Fruit fly (Drosophila melanogaster) whole organism, prepupa: ENCODE measurements around the gene Pgant5.

ENCODE experiments used
- CG10631 ChIP-seq: fragments of 200-800 bp; sonication (Bioruptor generic); optimal IDR thresholded peaks from 2 replicates; lab custom pipeline; 2016; ENCODE audit warnings: missing biosample characterization, missing genetic modification characterization
- CG10669 ChIP-seq: fragments of 200-800 bp; sonication (Bioruptor generic); optimal IDR thresholded peaks from 3 replicates; lab custom pipeline; 2018; ENCODE audit warnings: missing biosample characterization, mild to moderate bottlenecking, missing genetic modification characterization, moderate library complexity
- CG11294 ChIP-seq: fragments of 200-800 bp; sonication (Bioruptor generic); IDR thresholded peaks from 2 replicates; pipeline ENCODE4 v1.3.6; 2022; ENCODE audit warnings: missing biosample characterization, missing genetic modification characterization
- CG11762 ChIP-seq: fragments of 200-800 bp; sonication (Bioruptor generic); optimal IDR thresholded peaks from 3 replicates; lab custom pipeline; 2016; ENCODE audit warnings: missing biosample characterization, missing genetic modification characterization; ENCODE audit not compliant: insufficient read depth
- CG15336 ChIP-seq: fragments of 200-800 bp; sonication (Bioruptor generic); IDR thresholded peaks from 2 replicates; pipeline ENCODE4 v1.3.6; 2022; ENCODE audit warnings: missing biosample characterization, missing genetic modification characterization
- CG1621 ChIP-seq: fragments of 200-800 bp; sonication (Bioruptor generic); optimal IDR thresholded peaks from 3 replicates; lab custom pipeline; 2018; ENCODE audit warnings: missing biosample characterization, mild to moderate bottlenecking, missing genetic modification characterization
- CG3032 ChIP-seq: fragments of 200-800 bp; optimal IDR thresholded peaks from 2 replicates; lab custom pipeline; 2019; ENCODE audit warnings: missing biosample characterization, mild to moderate bottlenecking, missing genetic modification characterization, moderate library complexity
- CG31627 ChIP-seq: fragments of 200-800 bp; sonication (Bioruptor generic); optimal IDR thresholded peaks from 3 replicates; lab custom pipeline; 2016; ENCODE audit warnings: missing biosample characterization, missing genetic modification characterization
- CG32006 ChIP-seq: fragments of 200-800 bp; sonication (Bioruptor generic); optimal IDR thresholded peaks from 3 replicates; lab custom pipeline; 2017; ENCODE audit warnings: missing biosample characterization, mild to moderate bottlenecking, missing genetic modification characterization
- CG3919 ChIP-seq: fragments of 200-800 bp; sonication (Bioruptor generic); optimal IDR thresholded peaks from 3 replicates; lab custom pipeline; 2016; ENCODE audit warnings: missing biosample characterization, missing genetic modification characterization
- CG4318 ChIP-seq: fragments of 200-800 bp; sonication (Bioruptor generic); optimal IDR thresholded peaks from 3 replicates; lab custom pipeline; 2017; ENCODE audit warnings: missing biosample characterization, mild to moderate bottlenecking, missing genetic modification characterization
- CG6163 ChIP-seq: fragments of 200-800 bp; sonication (Bioruptor generic); IDR thresholded peaks from 3 replicates; pipeline ENCODE4 v1.3.6; 2022; ENCODE audit warnings: missing biosample characterization, missing genetic modification characterization
- CG6276 ChIP-seq: fragments of 200-800 bp; sonication (Bioruptor generic); optimal IDR thresholded peaks from 2 replicates; lab custom pipeline; 2017; ENCODE audit warnings: missing biosample characterization, mild to moderate bottlenecking, missing genetic modification characterization
- CG6808 ChIP-seq: fragments of 200-800 bp; sonication (Bioruptor generic); optimal IDR thresholded peaks from 3 replicates; lab custom pipeline; 2017; ENCODE audit warnings: missing biosample characterization, missing genetic modification characterization, mild to moderate bottlenecking, moderate library complexity, missing genetic modification reagents
- CG8119 ChIP-seq: fragments of 200-800 bp; sonication (Bioruptor generic); IDR thresholded peaks from 3 replicates; pipeline ENCODE4 v1.3.6; 2022; ENCODE audit warnings: missing biosample characterization, missing genetic modification characterization
- CG8319 ChIP-seq: fragments of 200-800 bp; sonication (Bioruptor generic); optimal IDR thresholded peaks from 3 replicates; lab custom pipeline; 2016; ENCODE audit warnings: missing biosample characterization, missing genetic modification characterization
- CG8632 ChIP-seq: fragments of 200-800 bp; sonication (Bioruptor generic); optimal IDR thresholded peaks from 3 replicates; lab custom pipeline; 2016; ENCODE audit warnings: missing biosample characterization, missing genetic modification characterization
- Eip75B ChIP-seq: fragments of 200-800 bp; sonication (Bioruptor generic); optimal IDR thresholded peaks from 3 replicates; lab custom pipeline; 2016; ENCODE audit warnings: missing biosample characterization, missing genetic modification characterization
- Eip78C ChIP-seq: fragments of 200-800 bp; sonication (Bioruptor generic); peaks from one replicate; lab custom pipeline; 2016; ENCODE audit warnings: missing biosample characterization, missing genetic modification characterization
- Eip93F ChIP-seq: fragments of 200-800 bp; sonication (Bioruptor generic); optimal IDR thresholded peaks from 2 replicates; lab custom pipeline; 2016; ENCODE audit warnings: missing biosample characterization, mild to moderate bottlenecking, missing genetic modification characterization
- Gug ChIP-seq: fragments of 200-800 bp; sonication (Bioruptor generic); IDR thresholded peaks from 2 replicates; pipeline ENCODE4 v1.3.6; 2022; ENCODE audit warnings: missing biosample characterization, missing genetic modification characterization
- Met ChIP-seq: fragments of 200-800 bp; sonication (Bioruptor generic); optimal IDR thresholded peaks from 3 replicates; lab custom pipeline; 2016; ENCODE audit warnings: missing biosample characterization, missing genetic modification characterization
- OdsH ChIP-seq: fragments of 200-800 bp; sonication (Bioruptor generic); optimal IDR thresholded peaks from 3 replicates; lab custom pipeline; 2016; ENCODE audit warnings: missing biosample characterization, missing genetic modification characterization
- Smox ChIP-seq: fragments of 200-800 bp; sonication (Bioruptor generic); optimal IDR thresholded peaks from 3 replicates; lab custom pipeline; 2016; ENCODE audit warnings: missing biosample characterization, missing genetic modification characterization
- Sox14 ChIP-seq: fragments of 200-800 bp; sonication (Bioruptor generic); optimal IDR thresholded peaks from 3 replicates; lab custom pipeline; 2016; ENCODE audit warnings: missing biosample characterization, missing genetic modification characterization
- achi ChIP-seq: fragments of 200-800 bp; sonication (Bioruptor generic); optimal IDR thresholded peaks from 3 replicates; lab custom pipeline; 2016; ENCODE audit warnings: missing biosample characterization, missing genetic modification characterization
- cyc ChIP-seq: fragments of 200-800 bp; sonication (Bioruptor generic); optimal IDR thresholded peaks from 3 replicates; lab custom pipeline; 2016; ENCODE audit warnings: missing biosample characterization, missing genetic modification characterization
- dac ChIP-seq: fragments of 200-800 bp; sonication (Bioruptor generic); optimal IDR thresholded peaks from 2 replicates; lab custom pipeline; 2017; ENCODE audit warnings: missing biosample characterization, mild to moderate bottlenecking, missing genetic modification characterization
- eg ChIP-seq: fragments of 200-800 bp; sonication (Bioruptor generic); IDR thresholded peaks from 3 replicates; pipeline ENCODE4 v1.3.6; 2022; ENCODE audit warnings: missing biosample characterization, missing genetic modification characterization
- esn ChIP-seq: fragments of 200-800 bp; sonication (Bioruptor generic); optimal IDR thresholded peaks from 2 replicates; lab custom pipeline; 2016; ENCODE audit warnings: missing biosample characterization, mild to moderate bottlenecking, missing genetic modification characterization, moderate library complexity
- fd59A ChIP-seq: fragments of 200-800 bp; sonication (Bioruptor generic); optimal IDR thresholded peaks from 2 replicates; lab custom pipeline; 2017; ENCODE audit warnings: missing biosample characterization, mild to moderate bottlenecking, missing genetic modification characterization, missing genetic modification reagents
- fkh ChIP-seq: fragments of 200-800 bp; sonication (Bioruptor generic); optimal IDR thresholded peaks from 3 replicates; lab custom pipeline; 2017; ENCODE audit warnings: missing biosample characterization, mild to moderate bottlenecking, missing genetic modification characterization, moderate library complexity
- lz ChIP-seq: fragments of 200-800 bp; sonication (Bioruptor generic); optimal IDR thresholded peaks from 3 replicates; lab custom pipeline; 2016; ENCODE audit warnings: missing biosample characterization, missing genetic modification characterization
- net ChIP-seq: fragments of 200-800 bp; sonication (Bioruptor generic); optimal IDR thresholded peaks from 3 replicates; lab custom pipeline; 2016; ENCODE audit warnings: missing biosample characterization, missing genetic modification characterization
- salr ChIP-seq, 2 experiments: fragments of 200-800 bp; sonication (Bioruptor generic); optimal IDR thresholded peaks; 3 replicates each; lab custom pipeline; 2016 to 2018; ENCODE audit warnings: missing biosample characterization in 2 of 2, missing genetic modification characterization in 2 of 2, mild to moderate bottlenecking in 1 of 2
- spab ChIP-seq: fragments of 200-800 bp; sonication (Bioruptor generic); optimal IDR thresholded peaks from 2 replicates; lab custom pipeline; 2017; ENCODE audit warnings: missing biosample characterization, mild to moderate bottlenecking, missing genetic modification characterization, missing genetic modification reagents
- ss ChIP-seq, 2 experiments: fragments of 200-800 bp; sonication (Bioruptor generic); optimal IDR thresholded peaks; 2 replicates in 1 of 2; 3 replicates in 1 of 2; lab custom pipeline; 2017 to 2018; ENCODE audit warnings: mild to moderate bottlenecking in 2 of 2, missing biosample characterization in 2 of 2, missing genetic modification characterization in 2 of 2, moderate library complexity in 1 of 2
- svp ChIP-seq: fragments of 200-800 bp; sonication (Bioruptor generic); peaks from one replicate; lab custom pipeline; 2016; ENCODE audit warnings: missing biosample characterization, missing genetic modification characterization

The Pgant5 gene

DNA sequence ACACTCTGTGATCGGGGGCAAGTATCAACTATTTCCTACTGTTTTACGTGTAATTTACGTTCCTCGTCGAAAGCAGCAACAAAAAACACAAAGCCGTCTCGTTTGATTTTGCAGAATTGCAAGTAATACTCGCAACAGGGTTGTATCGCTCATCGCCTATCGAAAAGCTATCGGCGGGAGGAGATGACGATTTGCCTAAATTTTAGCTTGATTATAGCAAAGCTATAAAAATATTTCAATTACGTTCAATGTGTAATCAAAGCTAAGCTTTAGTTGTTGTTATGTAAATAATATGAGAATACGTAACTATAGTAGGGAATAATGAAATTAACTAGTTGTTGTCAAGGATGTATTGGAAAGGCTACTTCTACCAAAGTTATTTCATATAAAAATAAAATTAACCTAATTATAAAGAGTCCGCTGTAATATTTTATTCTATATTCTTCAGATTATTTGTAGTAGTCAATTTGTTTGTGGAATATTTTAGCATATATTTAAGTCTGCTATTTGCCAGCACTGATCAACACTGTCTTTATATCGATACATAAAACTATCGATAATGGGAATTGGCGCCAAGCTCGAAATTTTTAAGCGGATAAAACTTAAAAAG is 33.6 kb downstream of the Pgant5 start, which contains the start of gene Rpn11 (continued):
- TF ChIP-seq ss (GFP tag; optimal IDR thresholded peaks at IDR 0.05; lab: Kevin White, UChicago) (peak in 1 of 2 experiments; percentile 21), CG15336 (GFP tag; lab: Robert Waterston, UW) (0 out of 2 replicates have a peak, but pooled peaks have one; percentile 19), Met (GFP tag; lab: Kevin White, UChicago) (no peak), CG11294 (GFP tag; lab: Robert Waterston, UW) (no peak), spab (GFP tag; lab: Kevin White, UChicago) (no peak), OdsH (GFP tag; lab: Kevin White, UChicago) (peak; percentile 49), CG31627 (peak; percentile 35), fkh (GFP tag; lab: Kevin White, UChicago) (peak; percentile 4), net (GFP tag; lab: Kevin White, UChicago) (peak; percentile 37), Gug (0 out of 2 replicates have a peak, but pooled peaks have one; percentile 12), CG11762 (GFP tag; lab: Kevin White, UChicago) (no peak), lz (GFP tag; lab: Kevin White, UChicago) (peak; percentile 66), Eip93F (GFP tag; lab: Kevin White, UChicago) (no peak), CG32006 (peak; percentile 46), CG8119 (no peak), Eip78C (GFP tag; lab: Kevin White, UChicago) (peak; percentile 89), CG8632 (peak; percentile 46), Eip75B (GFP tag; lab: Kevin White, UChicago) (peak; percentile 53)

- TF ChIP-seq Eip78C (GFP tag; lab: Kevin White, UChicago) (peak; percentile 24), esn (GFP tag; lab: Kevin White, UChicago) (no peak)
Measured at dm6 chr2L:5058094-5058493, 35.3 kb downstream of the Pgant5 start, which contains the start of gene Nepl3. Gene Nepl3 (minus strand): TSS chr2L:5058248.

- TF ChIP-seq salr (GFP tag; optimal IDR thresholded peaks at IDR 0.05; lab: Kevin White, UChicago) (no peak), dac (GFP tag; lab: Kevin White, UChicago) (no peak), CG6808 (GFP tag; lab: Kevin White, UChicago) (no peak), CG10631 (GFP tag; lab: Kevin White, UChicago) (no peak), Smox (no peak), CG6276 (GFP tag; lab: Kevin White, UChicago) (no peak), CG8319 (GFP tag; lab: Kevin White, UChicago) (no peak), Sox14 (GFP tag; lab: Kevin White, UChicago) (no peak), eg (GFP tag; lab: Robert Waterston, UW) (no peak), fkh (GFP tag; lab: Kevin White, UChicago) (no peak), CG3032 (tag; lab: Kevin White, UChicago) (no peak), CG3919 (no peak), CG10669 (GFP tag; lab: Kevin White, UChicago) (no peak), CG4318 (GFP tag; lab: Kevin White, UChicago) (no peak), CG6163 (no peak), cyc (no peak), achi (GFP tag; lab: Kevin White, UChicago) (no peak), Gug (no peak)
- TF ChIP-seq, all 60 proteins: peak for 0
Measured at dm6 chr2L:5055528-5055927, 37.9 kb downstream of the Pgant5 start.

DNA sequence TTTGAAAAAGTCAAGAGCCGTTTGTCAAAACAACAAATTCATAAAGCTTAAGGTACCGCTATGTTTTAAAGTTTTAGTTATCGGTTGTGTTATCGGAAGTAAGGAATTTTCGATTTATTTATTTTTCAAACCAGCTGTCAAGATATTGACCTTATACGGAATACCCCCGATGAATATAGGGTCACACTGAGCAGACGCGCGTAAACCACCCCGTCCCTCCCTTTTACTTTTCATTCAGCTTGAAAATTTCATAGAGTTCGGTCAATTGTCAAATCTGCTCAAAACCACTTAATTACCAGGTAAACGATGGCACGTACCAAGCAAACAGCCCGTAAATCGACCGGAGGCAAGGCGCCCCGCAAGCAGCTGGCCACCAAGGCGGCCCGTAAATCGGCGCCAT is 38.4 kb downstream of the Pgant5 start, which contains the start of the genes CG14036 and His3.3A:
TSS of gene CG14036 (minus strand) at position 64 of the 400 bp plus-strand sequence.
TSS of gene His3.3A (plus strand) at position 106 of the 400 bp plus-strand sequence.
- peak; percentile 0 for TF ChIP-seq Sox14 (GFP tag; lab: Kevin White, UChicago)
- TF ChIP-seq fkh (GFP tag; lab: Kevin White, UChicago): peak; percentile 92
- peak; percentile 31 for TF ChIP-seq esn (GFP tag; lab: Kevin White, UChicago)
- no peak for TF ChIP-seq CG32006
- TF ChIP-seq achi (GFP tag; lab: Kevin White, UChicago): peak; percentile 49
- TF ChIP-seq Eip78C (GFP tag; lab: Kevin White, UChicago): peak; percentile 60
- peak; percentile 30 for TF ChIP-seq CG1621 (tag; lab: Kevin White, UChicago)
- TF ChIP-seq svp (GFP tag; lab: Kevin White, UChicago): peak; percentile 6
- TF ChIP-seq fd59A: no peak
